Fruit fly (Drosophila melanogaster) whole organism, embryonic: ENCODE data around the gene Or22b.

Experiments
- Adf1 ChIP-seq: fragments of 200-800 bp; sonication (Bioruptor generic); IDR thresholded peaks from 2 replicates; pipeline ENCODE4 v1.3.6; 2022; ENCODE audit warnings: missing biosample characterization, missing genetic modification characterization
- Antp ChIP-seq: fragments of 200-800 bp; sonication (Bioruptor generic); optimal IDR thresholded peaks from 3 replicates; lab custom pipeline; 2016; ENCODE audit warnings: missing biosample characterization, missing genetic modification characterization
- Atf6 ChIP-seq: fragments of 200-800 bp; sonication (Bioruptor generic); IDR thresholded peaks from 2 replicates; pipeline ENCODE4 v1.3.6; 2022; ENCODE audit warnings: missing biosample characterization, missing genetic modification characterization
- CG10979 ChIP-seq: fragments of 200-800 bp; sonication (Bioruptor generic); optimal IDR thresholded peaks from 2 replicates; lab custom pipeline; 2018; ENCODE audit warnings: missing biosample characterization, mild to moderate bottlenecking, missing genetic modification characterization, moderate library complexity
- CG11504 ChIP-seq: fragments of 200-800 bp; sonication (Bioruptor generic); optimal IDR thresholded peaks from 3 replicates; lab custom pipeline; 2019; ENCODE audit warnings: missing biosample characterization, mild to moderate bottlenecking, missing genetic modification characterization, moderate library complexity
- CG12219 ChIP-seq: fragments of 200-800 bp; sonication (Bioruptor generic); optimal IDR thresholded peaks from 3 replicates; lab custom pipeline; 2018; ENCODE audit warnings: missing biosample characterization, mild to moderate bottlenecking, missing genetic modification characterization
- CG13894 ChIP-seq: fragments of 200-800 bp; sonication (Bioruptor generic); optimal IDR thresholded peaks from 3 replicates; lab custom pipeline; 2018; ENCODE audit warnings: missing biosample characterization, mild to moderate bottlenecking, missing genetic modification characterization, moderate library complexity
- CG14014 ChIP-seq: fragments of 200-800 bp; sonication (Bioruptor generic); IDR thresholded peaks from 2 replicates; pipeline ENCODE4 v1.3.6; 2022; ENCODE audit warnings: missing biosample characterization, missing genetic modification characterization
- CG17912 ChIP-seq: fragments of 200-800 bp; sonication (Bioruptor generic); optimal IDR thresholded peaks from 2 replicates; lab custom pipeline; 2018; ENCODE audit warnings: missing biosample characterization, mild to moderate bottlenecking, missing genetic modification characterization
- CG18262 ChIP-seq: fragments of 200-800 bp; optimal IDR thresholded peaks from 3 replicates; lab custom pipeline; 2019; ENCODE audit warnings: missing biosample characterization, mild to moderate bottlenecking, missing genetic modification characterization, moderate library complexity
- CG1832 ChIP-seq: fragments of 200-800 bp; sonication (Bioruptor generic); optimal IDR thresholded peaks from 2 replicates; lab custom pipeline; 2017; ENCODE audit warnings: missing biosample characterization, mild to moderate bottlenecking, missing genetic modification characterization, inconsistent platforms
- CG2202 ChIP-seq: fragments of 200-800 bp; sonication (Bioruptor generic); optimal IDR thresholded peaks from 2 replicates; lab custom pipeline; 2018; ENCODE audit warnings: missing biosample characterization, mild to moderate bottlenecking, missing genetic modification characterization
- CG32772 ChIP-seq: fragments of 200-800 bp; sonication (Bioruptor generic); IDR thresholded peaks from 2 replicates; pipeline ENCODE4 v1.3.6; 2022; ENCODE audit warnings: missing biosample characterization, missing genetic modification characterization
- CG34422 ChIP-seq: fragments of 200-800 bp; sonication (Bioruptor generic); IDR thresholded peaks from 3 replicates; pipeline ENCODE4 v1.3.6; 2022; ENCODE audit warnings: missing biosample characterization, missing genetic modification characterization
- CG42726 ChIP-seq: fragments of 200-800 bp; sonication (Bioruptor generic); IDR thresholded peaks from 2 replicates; pipeline ENCODE4 v1.3.6; 2022; ENCODE audit warnings: missing biosample characterization, missing genetic modification characterization; ENCODE audit not compliant: partially characterized antibody
- CG6765 ChIP-seq: fragments of 200-800 bp; sonication (Bioruptor generic); optimal IDR thresholded peaks from 3 replicates; lab custom pipeline; 2017; ENCODE audit warnings: missing biosample characterization, mild to moderate bottlenecking, missing genetic modification characterization
- CG6791 ChIP-seq: fragments of 200-800 bp; sonication (Bioruptor generic); IDR thresholded peaks from 3 replicates; pipeline ENCODE4 v1.3.6; 2022; ENCODE audit warnings: missing biosample characterization, missing genetic modification characterization; ENCODE audit not compliant: partially characterized antibody
- CG8089 ChIP-seq: fragments of 200-800 bp; sonication (Bioruptor generic); optimal IDR thresholded peaks from 3 replicates; lab custom pipeline; 2016; ENCODE audit warnings: missing biosample characterization, missing genetic modification characterization
- CG8290 ChIP-seq, 3 experiments: fragments of 200-800 bp; sonication (Bioruptor generic); optimal IDR thresholded peaks; 2 replicates each; lab custom pipeline; 2016 to 2019; ENCODE audit warnings: missing biosample characterization in 3 of 3, missing genetic modification characterization in 3 of 3, mild to moderate bottlenecking in 2 of 3, moderate library complexity in 1 of 3
- CG9932 ChIP-seq: fragments of 200-800 bp; sonication (Bioruptor generic); IDR thresholded peaks from 2 replicates; pipeline ENCODE4 v1.3.6; 2022; ENCODE audit warnings: missing biosample characterization, missing genetic modification characterization
- CrebB ChIP-seq: fragments of 200-800 bp; sonication (Bioruptor generic); optimal IDR thresholded peaks from 3 replicates; lab custom pipeline; 2018; ENCODE audit warnings: missing biosample characterization, mild to moderate bottlenecking, missing genetic modification characterization
- Elba2 ChIP-seq: fragments of 200-800 bp; sonication (Bioruptor generic); optimal IDR thresholded peaks from 3 replicates; lab custom pipeline; 2016; ENCODE audit warnings: missing biosample characterization, missing genetic modification characterization
- HmgD ChIP-seq: fragments of 200-800 bp; sonication (Bioruptor generic); optimal IDR thresholded peaks from 3 replicates; lab custom pipeline; 2016; ENCODE audit warnings: missing biosample characterization, missing genetic modification characterization
- Ssrp ChIP-seq: fragments of 200-800 bp; sonication (Bioruptor generic); optimal IDR thresholded peaks from 2 replicates; lab custom pipeline; 2018; ENCODE audit warnings: missing biosample characterization, mild to moderate bottlenecking, missing genetic modification characterization, moderate library complexity
- Stat92E ChIP-seq, 3 experiments: fragments of >200 bp in 2 of 3; fragments of 200-800 bp in 1 of 3; sonication (Bioruptor generic) in 1 of 3; optimal IDR thresholded peaks; 2 replicates each; lab custom pipeline; 2017 to 2019; ENCODE audit warnings: missing biosample characterization in 3 of 3, missing genetic modification characterization in 3 of 3, mild to moderate bottlenecking in 1 of 3, moderate library complexity in 1 of 3
- chinmo ChIP-seq: fragments of 200-800 bp; sonication (Bioruptor generic); IDR thresholded peaks from 4 replicates; pipeline ENCODE4 v1.3.6; 2022; ENCODE audit warnings: missing biosample characterization, missing genetic modification characterization; ENCODE audit not compliant: partially characterized antibody
- chm ChIP-seq: fragments of 200-800 bp; sonication (Bioruptor generic); IDR thresholded peaks from 2 replicates; pipeline ENCODE4 v1.3.6; 2022; ENCODE audit warnings: missing biosample characterization, missing genetic modification characterization
- ci ChIP-seq: fragments of 200-800 bp; sonication (Bioruptor generic); IDR thresholded peaks from 3 replicates; pipeline ENCODE4 v1.3.6; 2022; ENCODE audit warnings: missing biosample characterization, missing genetic modification characterization
- corto ChIP-seq: fragments of 200-800 bp; sonication (Bioruptor generic); optimal IDR thresholded peaks from 2 replicates; lab custom pipeline; 2016; ENCODE audit warnings: missing biosample characterization, mild to moderate bottlenecking, missing genetic modification characterization, moderate library complexity
- fd96Cb ChIP-seq: fragments of 200-800 bp; sonication (Bioruptor generic); optimal IDR thresholded peaks from 2 replicates; lab custom pipeline; 2018; ENCODE audit warnings: missing biosample characterization, mild to moderate bottlenecking, missing genetic modification characterization, moderate library complexity
- hb ChIP-seq: fragments of 200-800 bp; sonication (Bioruptor generic); IDR thresholded peaks from 3 replicates; pipeline ENCODE4 v1.3.6; 2022; ENCODE audit warnings: missing biosample characterization, missing genetic modification characterization; ENCODE audit not compliant: partially characterized antibody
- ind ChIP-seq: fragments of 200-800 bp; sonication (Bioruptor generic); optimal IDR thresholded peaks from 3 replicates; lab custom pipeline; 2016; ENCODE audit warnings: missing biosample characterization, missing genetic modification characterization
- kah ChIP-seq: fragments of 200-800 bp; sonication (Bioruptor generic); optimal IDR thresholded peaks from 2 replicates; lab custom pipeline; 2018; ENCODE audit warnings: missing biosample characterization, mild to moderate bottlenecking, missing genetic modification characterization
- knrl ChIP-seq: fragments of 200-800 bp; sonication (Bioruptor generic); IDR thresholded peaks from 3 replicates; pipeline ENCODE4 v1.3.6; 2022; ENCODE audit warnings: missing biosample characterization, missing genetic modification characterization; ENCODE audit not compliant: partially characterized antibody
- lab ChIP-seq: fragments of 200-800 bp; sonication (Bioruptor generic); optimal IDR thresholded peaks from 3 replicates; lab custom pipeline; 2017; ENCODE audit warnings: missing biosample characterization, missing genetic modification characterization, mild to moderate bottlenecking, moderate library complexity, missing genetic modification reagents
- mld ChIP-seq: fragments of 200-800 bp; sonication (Bioruptor generic); IDR thresholded peaks from 3 replicates; pipeline ENCODE4 v1.3.6; 2022; ENCODE audit warnings: missing biosample characterization, missing genetic modification characterization; ENCODE audit not compliant: partially characterized antibody
- org-1 ChIP-seq: fragments of 200-800 bp; sonication (Bioruptor generic); optimal IDR thresholded peaks from 2 replicates; lab custom pipeline; 2017; ENCODE audit warnings: missing biosample characterization, missing genetic modification characterization
- otp ChIP-seq: fragments of 200-800 bp; sonication (Bioruptor generic); IDR thresholded peaks from 3 replicates; pipeline ENCODE4, ENCODE4 v1.3.6; 2022; ENCODE audit warnings: missing biosample characterization, missing genetic modification characterization
- p53 ChIP-seq: fragments of 200-800 bp; sonication (Bioruptor generic); optimal IDR thresholded peaks from 2 replicates; lab custom pipeline; 2016; ENCODE audit warnings: missing biosample characterization, missing genetic modification characterization
- pan ChIP-seq, 4 experiments: fragments of >200 bp in 3 of 4; fragments of 200-800 bp in 1 of 4; sonication (Bioruptor generic) in 1 of 4; optimal IDR thresholded peaks in 3 of 4; IDR thresholded peaks in 1 of 4; 2 replicates each; pipeline versions ENCODE4 v1.3.6 to Lab custom; 2017 to 2022; ENCODE audit warnings: missing biosample characterization in 2 of 4, missing genetic modification characterization in 2 of 4, mixed read lengths in 1 of 4
- psq ChIP-seq: fragments of 200-800 bp; sonication (Bioruptor generic); optimal IDR thresholded peaks from 2 replicates; lab custom pipeline; 2017; ENCODE audit warnings: missing biosample characterization, missing genetic modification characterization
- ranshi ChIP-seq: fragments of 200-800 bp; sonication (Bioruptor generic); IDR thresholded peaks from 2 replicates; pipeline ENCODE4 v1.3.6; 2022; ENCODE audit warnings: missing biosample characterization, missing genetic modification characterization
- rib ChIP-seq: fragments of 200-800 bp; sonication (Bioruptor generic); IDR thresholded peaks from 2 replicates; pipeline ENCODE4 v1.3.6; 2022; ENCODE audit warnings: missing biosample characterization, missing genetic modification characterization
- scrt ChIP-seq: fragments of 200-800 bp; sonication (Bioruptor generic); optimal IDR thresholded peaks from 2 replicates; lab custom pipeline; 2018; ENCODE audit warnings: missing biosample characterization, mild to moderate bottlenecking, missing genetic modification characterization, moderate library complexity
- seq ChIP-seq: fragments of 200-800 bp; sonication (Bioruptor generic); IDR thresholded peaks from 2 replicates; pipeline ENCODE4 v1.3.6; 2022; ENCODE audit warnings: missing biosample characterization, missing genetic modification characterization
- ssp ChIP-seq: fragments of 200-800 bp; sonication (Bioruptor generic); IDR thresholded peaks from 2 replicates; pipeline ENCODE4 v1.3.6; 2022; ENCODE audit warnings: missing biosample characterization, missing genetic modification characterization
- vvl ChIP-seq: fragments of 200-800 bp; sonication (Bioruptor generic); IDR thresholded peaks from 2 replicates; pipeline ENCODE4 v1.3.6; 2022; ENCODE audit warnings: missing biosample characterization, missing genetic modification characterization

The Or22b gene

DNA sequence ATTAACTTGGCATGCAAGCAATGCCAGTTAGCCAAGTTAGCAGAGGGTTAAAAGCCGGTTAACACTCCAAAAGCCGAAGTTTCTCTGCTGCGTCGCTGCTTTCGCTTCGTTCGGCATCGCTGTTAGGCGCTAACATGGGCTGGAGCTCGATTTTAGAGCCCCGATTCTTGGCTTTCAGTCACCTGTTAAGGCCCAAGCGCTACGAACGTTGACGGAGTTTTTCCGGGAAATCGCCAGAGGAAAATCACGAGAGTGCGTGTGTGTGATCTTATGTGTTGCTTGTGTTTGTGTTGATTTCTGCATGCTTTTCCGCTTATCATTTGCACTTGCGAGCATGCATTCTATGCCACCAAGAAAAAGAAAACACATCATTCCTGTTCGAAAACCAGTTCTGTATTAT is 32.5 kb downstream of the Or22b start, which contains the start of gene haf (continued):
- TF ChIP-seq CG18262 (tag; lab: Kevin White, UChicago) (no peak), CG13894 (peak; percentile 74), CrebB (tag; lab: Kevin White, UChicago) (no peak), chm (peak; percentile 61), scrt (GFP tag; lab: Kevin White, UChicago) (peak; percentile 1), CG6791 (GFP tag; lab: Robert Waterston, UW) (0 out of 3 replicates have a peak, but pooled peaks have one; percentile 49), hb (GFP tag; lab: Robert Waterston, UW) (no peak), knrl (GFP tag; lab: Robert Waterston, UW) (0 out of 3 replicates have a peak, but pooled peaks have one; percentile 15), mld (GFP tag; lab: Robert Waterston, UW) (no peak), chinmo (GFP tag; lab: Robert Waterston, UW) (0 out of 4 replicates have a peak, but pooled peaks have one; percentile 70), fd96Cb (tag; lab: Kevin White, UChicago) (no peak), ranshi (GFP tag; lab: Robert Waterston, UW) (no peak), rib (peak; percentile 28; the same call in 1 of the 2 replicates), pan (optimal IDR thresholded peaks at IDR 0.05; lab: Kevin White, UChicago) (no peak), pan (GFP tag; optimal IDR thresholded peaks at IDR 0.05 in 1 of 2, IDR thresholded peaks at IDR 0.05 in 1 of 2) (peak in 1 of 2 experiments; percentile 16), lab (peak; percentile 3), CG42726 (GFP tag; lab: Robert Waterston, UW) (0 out of 2 replicates have a peak, but pooled peaks have one; percentile 5), Ssrp (tag; lab: Kevin White, UChicago) (no peak), vvl (GFP tag; lab: Robert Waterston, UW) (0 out of 2 replicates have a peak, but pooled peaks have one; percentile 23), ci (GFP tag; lab: Robert Waterston, UW) (peak; percentile 64; the same call in 1 of the 3 replicates), CG10979 (tag; lab: Kevin White, UChicago) (no peak), CG14014 (peak; percentile 29; the same call in 1 of the 2 replicates), ind (no peak), CG8290 (GFP tag; optimal IDR thresholded peaks at IDR 0.05; lab: Kevin White, UChicago) (no peak), CG8290 (tag; optimal IDR thresholded peaks at IDR 0.05; lab: Kevin White, UChicago) (peak in 1 of 2 experiments; percentile 36), Stat92E (GFP tag; optimal IDR thresholded peaks at IDR 0.05; lab: Kevin White, UChicago) (peak in 1 of 3 experiments; percentile 33), p53 (GFP tag; lab: Kevin White, UChicago) (no peak), HmgD (GFP tag; lab: Kevin White, UChicago) (no peak), seq (GFP tag; lab: Robert Waterston, UW) (peak; percentile 24; the same call in 1 of the 2 replicates), Adf1 (GFP tag; lab: Robert Waterston, UW) (peak; percentile 68)

DNA sequence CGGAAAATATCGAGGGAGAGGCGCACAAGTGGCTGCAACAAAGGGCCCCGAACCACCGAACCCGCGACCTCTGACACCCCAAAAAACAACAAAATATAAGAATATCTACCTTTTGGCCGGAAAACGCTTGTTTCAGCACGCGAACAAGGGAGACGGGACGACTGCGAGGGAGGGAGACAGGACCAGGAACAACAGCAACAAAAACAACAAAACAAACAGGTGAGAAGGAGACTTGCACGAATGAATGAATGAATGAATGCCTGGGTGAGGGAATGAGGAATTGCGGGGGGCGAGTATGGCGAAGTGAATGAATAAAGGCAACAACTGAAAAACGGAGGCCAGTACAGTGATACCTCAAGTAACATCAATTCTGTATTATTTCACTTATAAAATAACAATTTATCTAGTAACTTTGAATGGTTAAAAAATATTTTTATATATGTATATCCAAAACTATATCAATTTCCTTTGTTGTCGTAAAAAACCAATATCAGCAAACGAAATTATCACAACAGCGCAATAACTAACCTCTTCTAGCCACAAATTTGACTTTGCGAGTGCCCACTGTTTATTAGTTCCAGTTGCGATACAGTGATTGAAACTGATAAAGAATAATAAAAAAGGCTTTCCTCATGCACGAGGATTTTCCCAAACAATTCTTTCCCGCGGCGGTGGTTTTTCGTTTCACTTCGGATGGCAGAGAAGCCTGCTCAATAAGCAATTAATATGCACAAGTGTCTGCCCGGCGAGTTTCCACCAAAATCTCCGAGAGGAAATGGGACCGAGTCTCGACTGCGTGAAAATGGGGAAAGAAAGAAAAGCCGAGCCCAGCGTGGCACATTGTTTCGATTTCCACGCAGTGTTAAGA is 34.4 kb downstream of the Or22b start:
- TF ChIP-seq Antp (GFP tag; lab: Kevin White, UChicago) (no peak), seq (GFP tag; lab: Robert Waterston, UW) (no peak), CG17912 (GFP tag; lab: Kevin White, UChicago) (no peak), org-1 (GFP tag; lab: Kevin White, UChicago) (no peak), CG1832 (GFP tag; lab: Kevin White, UChicago) (peak; percentile 52), CG34422 (no peak), CG8089 (GFP tag; lab: Kevin White, UChicago) (no peak), Elba2 (GFP tag; lab: Kevin White, UChicago) (no peak), CG12219 (GFP tag; lab: Kevin White, UChicago) (no peak), ssp (GFP tag; lab: Robert Waterston, UW) (no peak), Atf6 (GFP tag; lab: Robert Waterston, UW) (no peak), CG9932 (no peak), CG32772 (GFP tag; lab: Robert Waterston, UW) (no peak), CG11504 (tag; lab: Kevin White, UChicago) (peak; percentile 51), CG6765 (no peak), kah (GFP tag; lab: Kevin White, UChicago) (no peak), corto (GFP tag; lab: Kevin White, UChicago) (no peak), psq (GFP tag; lab: Kevin White, UChicago) (peak; percentile 19), otp (GFP tag; lab: Robert Waterston, UW) (no peak), CG2202 (tag; lab: Kevin White, UChicago) (no peak)
